Worm (Caenorhabditis elegans) whole organism, late embryonic: ENCODE results near the gene clec-223.

ENCODE experiments used
- C08G9.2 ChIP-seq: sonication (generic microtip); optimal IDR thresholded peaks from 2 replicates; lab custom pipeline; 2016; ENCODE audit warnings: mild to moderate bottlenecking, missing genetic modification characterization, moderate library complexity, missing compliant biosample characterization
- F13H6.1 ChIP-seq: sonication (generic microtip); optimal IDR thresholded peaks from 2 replicates; lab custom pipeline; 2016; ENCODE audit warnings: missing genetic modification characterization, missing compliant biosample characterization
- K09A11.1 ChIP-seq: sonication (generic microtip); optimal IDR thresholded peaks from 2 replicates; lab custom pipeline; 2017; ENCODE audit warnings: antibody characterized with exemption, mild to moderate bottlenecking, missing genetic modification characterization, missing compliant biosample characterization; ENCODE audit not compliant: insufficient read depth
- ceh-18 ChIP-seq: sonication (generic microtip); optimal IDR thresholded peaks from 2 replicates; lab custom pipeline; 2016; ENCODE audit warnings: missing genetic modification characterization, missing compliant biosample characterization
- ceh-2 ChIP-seq: sonication (generic microtip); optimal IDR thresholded peaks from 2 replicates; lab custom pipeline; 2016; ENCODE audit warnings: missing genotype, missing genetic modification characterization, missing compliant biosample characterization
- ceh-24 ChIP-seq: sonication (generic microtip); optimal IDR thresholded peaks from 2 replicates; lab custom pipeline; 2016; ENCODE audit warnings: mild to moderate bottlenecking, missing genetic modification characterization, missing compliant biosample characterization
- ceh-30 ChIP-seq: fragments of 150-350 bp; optimal IDR thresholded peaks from 2 replicates; lab custom pipeline; 2014; ENCODE audit warnings: missing biosample characterization, missing genetic modification characterization
- ceh-6 ChIP-seq: fragments of 200-800 bp; sonication (Bioruptor generic); optimal IDR thresholded peaks from 2 replicates; lab custom pipeline; 2018; ENCODE audit warnings: mild to moderate bottlenecking, missing genetic modification characterization, missing compliant biosample characterization
- ceh-9 ChIP-seq: sonication (generic microtip); optimal IDR thresholded peaks from 2 replicates; lab custom pipeline; 2016; ENCODE audit warnings: mild to moderate bottlenecking, missing genetic modification characterization, inconsistent platforms, missing compliant biosample characterization
- che-1 ChIP-seq: sonication (generic microtip); optimal IDR thresholded peaks from 2 replicates; lab custom pipeline; 2016; ENCODE audit warnings: mild to moderate bottlenecking, missing genetic modification characterization, missing compliant biosample characterization
- dve-1 ChIP-seq: sonication (generic microtip); optimal IDR thresholded peaks from 2 replicates; lab custom pipeline; 2017; ENCODE audit warnings: antibody characterized with exemption, mild to moderate bottlenecking, missing genetic modification characterization, missing compliant biosample characterization
- elt-4 ChIP-seq: sonication (generic microtip); optimal IDR thresholded peaks from 2 replicates; lab custom pipeline; 2016; ENCODE audit warnings: missing genetic modification characterization, missing compliant biosample characterization
- eyg-1 ChIP-seq: sonication (generic microtip); optimal IDR thresholded peaks from 2 replicates; lab custom pipeline; 2016; ENCODE audit warnings: missing genotype, missing genetic modification characterization, missing compliant biosample characterization
- fkh-6 ChIP-seq: sonication (generic microtip); optimal IDR thresholded peaks from 2 replicates; lab custom pipeline; 2016; ENCODE audit warnings: missing genetic modification characterization, missing compliant biosample characterization
- hlh-15 ChIP-seq: sonication (generic microtip); optimal IDR thresholded peaks from 2 replicates; lab custom pipeline; 2016; ENCODE audit warnings: missing genetic modification characterization, missing compliant biosample characterization
- hlh-8 ChIP-seq: sonication (generic microtip); optimal IDR thresholded peaks from 2 replicates; lab custom pipeline; 2016; ENCODE audit warnings: missing genotype, missing genetic modification characterization, missing compliant biosample characterization
- madf-2 ChIP-seq: sonication (generic microtip); optimal IDR thresholded peaks from 2 replicates; lab custom pipeline; 2017; ENCODE audit warnings: missing genetic modification characterization, missing compliant biosample characterization
- mec-3 ChIP-seq: sonication (generic microtip); optimal IDR thresholded peaks from 2 replicates; lab custom pipeline; 2016; ENCODE audit warnings: borderline replicate concordance, missing genetic modification characterization, missing compliant biosample characterization
- nhr-11 ChIP-seq: fragments of 150-350 bp; optimal IDR thresholded peaks from 2 replicates; lab custom pipeline; 2014; ENCODE audit warnings: missing biosample characterization, missing genetic modification characterization
- odd-2 ChIP-seq: sonication (generic microtip); optimal IDR thresholded peaks from 2 replicates; lab custom pipeline; 2017; ENCODE audit warnings: antibody characterized with exemption, mild to moderate bottlenecking, missing genetic modification characterization, missing compliant biosample characterization
- pha-2 ChIP-seq: sonication (generic microtip); optimal IDR thresholded peaks from 2 replicates; lab custom pipeline; 2017; ENCODE audit warnings: mild to moderate bottlenecking, missing genetic modification characterization, missing compliant biosample characterization
- pha-4 ChIP-seq: fragments of 150-350 bp; optimal IDR thresholded peaks from 2 replicates; lab custom pipeline; 2018; ENCODE audit warnings: missing biosample characterization, missing genetic modification reagents, missing genetic modification characterization
- pqm-1 ChIP-seq: sonication (generic microtip); optimal IDR thresholded peaks from 2 replicates; lab custom pipeline; 2016; ENCODE audit warnings: missing genetic modification characterization, missing compliant biosample characterization
- rnt-1 ChIP-seq: sonication (generic microtip); optimal IDR thresholded peaks from 2 replicates; lab custom pipeline; 2016; ENCODE audit warnings: missing genetic modification characterization, missing compliant biosample characterization
- sdc-2 ChIP-seq: sonication (generic microtip); optimal IDR thresholded peaks from 2 replicates; lab custom pipeline; 2016; ENCODE audit warnings: missing genotype, missing genetic modification characterization, missing compliant biosample characterization
- sox-2 ChIP-seq: fragments of 200-800 bp; sonication (Bioruptor generic); IDR thresholded peaks from 2 replicates; pipeline ENCODE4 v1.3.6; 2022; ENCODE audit warnings: missing genetic modification reagents, missing genetic modification characterization, missing compliant biosample characterization
- sox-4 ChIP-seq: sonication (generic microtip); optimal IDR thresholded peaks from 2 replicates; lab custom pipeline; 2017; ENCODE audit warnings: mild to moderate bottlenecking, missing genetic modification characterization, inconsistent platforms, missing compliant biosample characterization
- tbx-2 ChIP-seq: sonication (generic microtip); optimal IDR thresholded peaks from 2 replicates; lab custom pipeline; 2016; ENCODE audit warnings: missing genetic modification characterization, missing compliant biosample characterization
- tbx-7 ChIP-seq: sonication (generic microtip); optimal IDR thresholded peaks from 2 replicates; lab custom pipeline; 2016; ENCODE audit warnings: missing genotype, missing genetic modification characterization, missing compliant biosample characterization
- ttx-3 ChIP-seq: sonication (generic microtip); optimal IDR thresholded peaks from 2 replicates; lab custom pipeline; 2016; ENCODE audit warnings: missing genetic modification reagents, missing genetic modification characterization, missing compliant biosample characterization
- unc-42 ChIP-seq: sonication (generic microtip); optimal IDR thresholded peaks from 2 replicates; lab custom pipeline; 2016; ENCODE audit warnings: missing genotype, missing genetic modification characterization, missing compliant biosample characterization
- unc-55 ChIP-seq: sonication (generic microtip); optimal IDR thresholded peaks from 2 replicates; lab custom pipeline; 2017; ENCODE audit warnings: missing biosample characterization, missing genetic modification reagents, missing genetic modification characterization
- unc-86 ChIP-seq: sonication (generic microtip); optimal IDR thresholded peaks from 2 replicates; lab custom pipeline; 2016; ENCODE audit warnings: missing genetic modification characterization, missing compliant biosample characterization

clec-223 gene

ce11 chrV:11314025-11314880 lies 41.3 kb downstream of the clec-223 start (continued):
- TF ChIP-seq hlh-15: peak; percentile 98
- TF ChIP-seq, all 69 proteins: peak for 66

DNA sequence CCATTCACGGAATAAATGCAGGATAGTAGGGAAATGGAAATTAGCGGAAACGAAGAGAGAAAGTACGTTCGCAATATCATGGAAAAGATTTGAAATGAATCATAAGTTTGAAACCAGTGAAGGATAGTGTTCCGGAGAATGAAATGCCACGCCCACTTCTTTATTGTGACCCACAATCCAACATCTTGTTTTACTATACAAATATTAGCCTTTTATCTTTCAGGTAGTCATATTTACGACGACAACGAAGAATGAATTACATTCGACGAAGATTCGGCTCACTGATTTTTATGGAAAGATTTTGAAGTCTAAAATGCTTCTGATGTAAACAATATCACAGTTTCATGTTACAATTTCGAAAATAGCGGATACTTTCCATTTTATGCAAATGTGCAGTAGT lies 43.9 kb downstream of the clec-223 start, which contains the start of gene cutl-18:
Gene cutl-18, minus strand, starts transcription at position 101 of the 400 bp plus-strand sequence.
- no peak for TF ChIP-seq C08G9.2 (tag; lab: Kevin White, UChicago)
- TF ChIP-seq tbx-2 (tag; lab: Kevin White, UChicago): no peak
- TF ChIP-seq nhr-11 (tag; lab: Kevin White, UChicago): no peak
- TF ChIP-seq unc-55 (GFP tag; lab: Kevin White, UChicago): no peak
- no peak for TF ChIP-seq pha-4 (tag; lab: Kevin White, UChicago)
- no peak for TF ChIP-seq ceh-18
- TF ChIP-seq F13H6.1: no peak
- TF ChIP-seq ceh-30 (tag; lab: Kevin White, UChicago): no peak
- TF ChIP-seq sox-2 (GFP tag; lab: Robert Waterston, UW): no peak
- no peak for TF ChIP-seq rnt-1
- no peak for TF ChIP-seq ceh-6 (GFP tag; lab: Kevin White, UChicago)
- no peak for TF ChIP-seq ceh-9 (tag; lab: Kevin White, UChicago)
- no peak for TF ChIP-seq mec-3 (tag; lab: Kevin White, UChicago)
- no peak for TF ChIP-seq odd-2 (tag; lab: Kevin White, UChicago)
- no peak for TF ChIP-seq sox-4 (tag; lab: Kevin White, UChicago)
- no peak for TF ChIP-seq pqm-1 (tag; lab: Kevin White, UChicago)
- no peak for TF ChIP-seq ceh-2 (tag; lab: Kevin White, UChicago)
- no peak for TF ChIP-seq madf-2 (tag; lab: Kevin White, UChicago)
- no peak for TF ChIP-seq fkh-6

DNA sequence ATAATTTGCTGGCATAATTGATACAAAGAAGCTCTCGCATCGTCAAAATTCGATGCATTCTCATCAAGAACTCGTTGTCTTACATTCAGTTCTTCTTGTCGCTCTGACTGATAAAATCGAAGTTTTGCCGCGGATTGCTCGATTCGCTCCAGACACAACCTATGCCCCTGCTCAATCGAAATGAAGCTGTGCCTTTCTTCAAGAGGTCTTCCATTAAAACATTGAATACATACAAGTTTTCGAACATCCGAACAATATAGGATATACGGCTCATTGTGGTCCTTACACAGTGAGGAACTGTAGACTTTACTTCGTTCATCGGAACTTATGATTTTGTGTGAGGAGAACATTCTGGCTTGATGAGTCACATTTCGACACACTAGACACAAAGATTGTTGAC lies 47.9 kb downstream of the clec-223 start:
- TF ChIP-seq C08G9.2 (tag; lab: Kevin White, UChicago) (no peak), ttx-3 (tag; lab: Kevin White, UChicago) (no peak), eyg-1 (tag; lab: Kevin White, UChicago) (no peak), tbx-2 (tag; lab: Kevin White, UChicago) (no peak), sdc-2 (no peak), unc-86 (tag; lab: Kevin White, UChicago) (no peak), ceh-24 (tag; lab: Kevin White, UChicago) (no peak), unc-42 (tag; lab: Kevin White, UChicago) (no peak), hlh-15 (no peak)

DNA sequence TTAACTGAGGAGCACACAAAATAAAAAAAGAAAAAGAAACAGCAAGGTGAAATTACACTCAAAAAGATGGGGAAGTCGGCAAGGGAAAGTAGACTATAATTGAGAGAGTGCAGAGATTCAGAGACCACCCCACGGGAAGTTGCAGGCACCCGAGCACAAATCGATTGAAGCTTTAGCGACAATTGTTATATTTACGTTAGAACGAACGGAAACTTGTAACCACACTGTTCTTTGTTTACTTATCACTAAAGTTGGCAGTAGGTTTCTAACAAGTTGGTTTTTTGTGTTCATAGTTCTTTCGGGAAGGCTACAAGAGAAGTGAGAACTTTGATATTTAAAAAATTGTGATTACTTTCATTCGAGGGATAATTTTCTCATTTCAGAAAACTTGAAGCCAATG lies 48.8 kb downstream of the clec-223 start, which contains the start of gene F47G9.4:
Gene F47G9.4, minus strand, starts transcription at position 98 of the 400 bp plus-strand sequence.
- TF ChIP-seq sox-2 (GFP tag; lab: Robert Waterston, UW): no peak
- no peak for TF ChIP-seq che-1
- TF ChIP-seq hlh-15: no peak

- TF ChIP-seq elt-4 (tag; lab: Kevin White, UChicago) (no peak), dve-1 (no peak), fkh-6 (no peak), eyg-1 (tag; lab: Kevin White, UChicago) (no peak), hlh-8 (no peak), pha-2 (no peak), ceh-2 (tag; lab: Kevin White, UChicago) (no peak), che-1 (no peak), ttx-3 (tag; lab: Kevin White, UChicago) (no peak), K09A11.1 (tag; lab: Kevin White, UChicago) (no peak), tbx-7 (tag; lab: Kevin White, UChicago) (no peak)
Observed at ce11 chrV:11323720-11324119, 50.8 kb downstream of the clec-223 start, which contains the start of gene str-141. TSS of gene str-141 (minus strand) at chrV:11323820.
